Fruit fly (Drosophila melanogaster) whole organism, embryonic: ENCODE results near the gene CG6126.

Source experiments
- Ada2b ChIP-seq: fragments of 200-800 bp; sonication (Bioruptor generic); IDR thresholded peaks from 2 replicates; pipeline ENCODE4 v1.3.6; 2022; ENCODE audit warnings: missing biosample characterization, missing genetic modification characterization
- CG11398 ChIP-seq: fragments of 200-800 bp; sonication (Bioruptor generic); optimal IDR thresholded peaks from 2 replicates; lab custom pipeline; 2016; ENCODE audit warnings: missing biosample characterization, missing genetic modification characterization
- CG11504 ChIP-seq: fragments of 200-800 bp; sonication (Bioruptor generic); optimal IDR thresholded peaks from 3 replicates; lab custom pipeline; 2019; ENCODE audit warnings: missing biosample characterization, mild to moderate bottlenecking, missing genetic modification characterization, moderate library complexity
- CG11723 ChIP-seq: fragments of 200-800 bp; sonication (Bioruptor generic); optimal IDR thresholded peaks from 2 replicates; lab custom pipeline; 2017; ENCODE audit warnings: missing biosample characterization, mild to moderate bottlenecking, missing genetic modification characterization
- CG13424 ChIP-seq: fragments of 200-800 bp; sonication (Bioruptor generic); optimal IDR thresholded peaks from 2 replicates; lab custom pipeline; 2019; ENCODE audit warnings: missing biosample characterization, mild to moderate bottlenecking, missing genetic modification characterization, moderate library complexity
- CG14710 ChIP-seq: fragments of 200-800 bp; sonication (Bioruptor generic); optimal IDR thresholded peaks from 3 replicates; lab custom pipeline; 2019; ENCODE audit warnings: missing biosample characterization, mild to moderate bottlenecking, missing genetic modification characterization, moderate library complexity
- CG14965 ChIP-seq: fragments of 200-800 bp; sonication (Bioruptor generic); optimal IDR thresholded peaks from 2 replicates; lab custom pipeline; 2016; ENCODE audit warnings: missing biosample characterization, missing genetic modification characterization, borderline replicate concordance
- CG2120 ChIP-seq: fragments of 200-800 bp; sonication (Bioruptor generic); optimal IDR thresholded peaks from 3 replicates; lab custom pipeline; 2016; ENCODE audit warnings: missing biosample characterization, missing genetic modification characterization
- CG2678 ChIP-seq: fragments of 200-800 bp; sonication (Bioruptor generic); optimal IDR thresholded peaks from 3 replicates; lab custom pipeline; 2019; ENCODE audit warnings: missing biosample characterization, mild to moderate bottlenecking, missing genetic modification characterization, moderate library complexity
- CG32532 ChIP-seq: fragments of 200-800 bp; sonication (Bioruptor generic); IDR thresholded peaks from 2 replicates; pipeline ENCODE4 v1.3.6; 2022; ENCODE audit warnings: missing biosample characterization, missing genetic modification characterization
- CG6689 ChIP-seq: fragments of 200-800 bp; sonication (Bioruptor generic); IDR thresholded peaks from 2 replicates; pipeline ENCODE4 v1.3.6; 2022; ENCODE audit warnings: missing biosample characterization, missing genetic modification characterization
- CG7745 ChIP-seq: fragments of 200-800 bp; sonication (Bioruptor generic); optimal IDR thresholded peaks from 2 replicates; lab custom pipeline; 2018; ENCODE audit warnings: missing biosample characterization, mild to moderate bottlenecking, missing genetic modification characterization, moderate library complexity
- CG7786 ChIP-seq: fragments of 200-800 bp; sonication (Bioruptor generic); optimal IDR thresholded peaks from 2 replicates; lab custom pipeline; 2016; ENCODE audit warnings: missing biosample characterization, missing genetic modification characterization
- Chrac-16 ChIP-seq: fragments of 200-800 bp; sonication (Bioruptor generic); optimal IDR thresholded peaks from 3 replicates; lab custom pipeline; 2016; ENCODE audit warnings: missing biosample characterization, missing genetic modification characterization
- Dp ChIP-seq: fragments of 200-800 bp; sonication (Bioruptor generic); optimal IDR thresholded peaks from 2 replicates; lab custom pipeline; 2018; ENCODE audit warnings: missing biosample characterization, mild to moderate bottlenecking, missing genetic modification characterization, moderate library complexity
- Dref ChIP-seq: fragments of 200-800 bp; sonication (Bioruptor generic); IDR thresholded peaks from 2 replicates; pipeline ENCODE4 v1.3.6; 2022; ENCODE audit warnings: missing biosample characterization, missing genetic modification characterization
- ERR ChIP-seq: fragments of 200-800 bp; sonication (Bioruptor generic); optimal IDR thresholded peaks from 2 replicates; lab custom pipeline; 2016; ENCODE audit warnings: missing biosample characterization, missing genetic modification characterization
- GATAe ChIP-seq: fragments of 200-800 bp; sonication (Bioruptor generic); conservative IDR thresholded peaks from 2 replicates; pipeline ENCODE4 v1.3.6; 2022; ENCODE audit warnings: missing biosample characterization, missing genetic modification characterization
- HHEX ChIP-seq: fragments of 200-800 bp; sonication (Bioruptor generic); optimal IDR thresholded peaks from 3 replicates; lab custom pipeline; 2017; ENCODE audit warnings: missing biosample characterization, mild to moderate bottlenecking, missing genetic modification characterization, missing genetic modification reagents
- Hmr ChIP-seq: fragments of 200-800 bp; sonication (Bioruptor generic); optimal IDR thresholded peaks from 3 replicates; lab custom pipeline; 2017; ENCODE audit warnings: mild to moderate bottlenecking, missing biosample characterization, missing genetic modification reagents, missing genetic modification characterization
- MTF-1 ChIP-seq: fragments of 200-800 bp; sonication (Bioruptor generic); optimal IDR thresholded peaks from 2 replicates; lab custom pipeline; 2018; ENCODE audit warnings: missing biosample characterization, mild to moderate bottlenecking, missing genetic modification characterization, borderline replicate concordance
- Med ChIP-seq: fragments of 200-800 bp; sonication (Bioruptor generic); peaks from one replicate; lab custom pipeline; 2016; ENCODE audit warnings: missing biosample characterization, missing genetic modification characterization, mild to moderate bottlenecking, inconsistent platforms, moderate library complexity
- Optix ChIP-seq: fragments of 200-800 bp; sonication (Bioruptor generic); IDR thresholded peaks from 3 replicates; pipeline ENCODE4 v1.3.6; 2022; ENCODE audit warnings: missing biosample characterization, missing genetic modification characterization
- Poxn ChIP-seq: fragments of 200-800 bp; sonication (Bioruptor generic); IDR thresholded peaks from 2 replicates; pipeline ENCODE4 v1.3.6; 2022; ENCODE audit warnings: missing biosample characterization, missing genetic modification characterization
- Ptx1 ChIP-seq: fragments of 200-800 bp; sonication (Bioruptor generic); IDR thresholded peaks from 2 replicates; pipeline ENCODE4 v1.3.6; 2022; ENCODE audit warnings: missing biosample characterization, missing genetic modification characterization
- Ssrp ChIP-seq: fragments of 200-800 bp; sonication (Bioruptor generic); optimal IDR thresholded peaks from 2 replicates; lab custom pipeline; 2018; ENCODE audit warnings: missing biosample characterization, mild to moderate bottlenecking, missing genetic modification characterization, moderate library complexity
- Usf ChIP-seq: fragments of 200-800 bp; sonication (Bioruptor generic); optimal IDR thresholded peaks from 2 replicates; lab custom pipeline; 2017; ENCODE audit warnings: missing genotype, missing biosample characterization, missing genetic modification characterization
- Xbp1 ChIP-seq: fragments of 200-800 bp; sonication (Bioruptor generic); optimal IDR thresholded peaks from 3 replicates; lab custom pipeline; 2016; ENCODE audit warnings: missing biosample characterization, mild to moderate bottlenecking, missing genetic modification characterization
- ab ChIP-seq: fragments of 200-800 bp; sonication (Bioruptor generic); optimal IDR thresholded peaks from 2 replicates; lab custom pipeline; 2016; ENCODE audit warnings: missing biosample characterization, missing genetic modification characterization
- crp ChIP-seq, 2 experiments: fragments of 200-800 bp; sonication (Bioruptor generic); optimal IDR thresholded peaks; 2 replicates in 1 of 2; 3 replicates in 1 of 2; lab custom pipeline; 2017; ENCODE audit warnings: missing biosample characterization in 2 of 2, missing genetic modification characterization in 2 of 2, mild to moderate bottlenecking in 1 of 2, moderate library complexity in 1 of 2
- fu2 ChIP-seq: fragments of 200-800 bp; sonication (Bioruptor generic); optimal IDR thresholded peaks from 2 replicates; lab custom pipeline; 2016; ENCODE audit warnings: missing biosample characterization, missing genetic modification characterization
- gem ChIP-seq: fragments of 200-800 bp; sonication (Bioruptor generic); optimal IDR thresholded peaks from 2 replicates; lab custom pipeline; 2019; ENCODE audit warnings: missing biosample characterization, mild to moderate bottlenecking, missing genetic modification characterization, moderate library complexity
- gfzf ChIP-seq: fragments of 200-800 bp; sonication (Bioruptor generic); optimal IDR thresholded peaks from 2 replicates; lab custom pipeline; 2016; ENCODE audit warnings: missing biosample characterization, mild to moderate bottlenecking, missing genetic modification characterization, moderate library complexity
- mld ChIP-seq: fragments of 200-800 bp; sonication (Bioruptor generic); IDR thresholded peaks from 3 replicates; pipeline ENCODE4 v1.3.6; 2022; ENCODE audit warnings: missing biosample characterization, missing genetic modification characterization; ENCODE audit not compliant: partially characterized antibody
- org-1 ChIP-seq: fragments of 200-800 bp; sonication (Bioruptor generic); optimal IDR thresholded peaks from 2 replicates; lab custom pipeline; 2017; ENCODE audit warnings: missing biosample characterization, missing genetic modification characterization
- peb ChIP-seq: fragments of 200-800 bp; sonication (Bioruptor generic); IDR thresholded peaks from 2 replicates; pipeline ENCODE4 v1.3.6; 2022; ENCODE audit warnings: missing biosample characterization, missing genetic modification characterization
- phol ChIP-seq: fragments of 200-800 bp; sonication (Bioruptor generic); optimal IDR thresholded peaks from 3 replicates; lab custom pipeline; 2018; ENCODE audit warnings: missing biosample characterization, mild to moderate bottlenecking, missing genetic modification characterization, moderate library complexity
- pros ChIP-seq: fragments of 200-800 bp; sonication (Bioruptor generic); optimal IDR thresholded peaks from 3 replicates; lab custom pipeline; 2019; ENCODE audit warnings: missing biosample characterization, mild to moderate bottlenecking, missing genetic modification characterization, moderate library complexity
- row ChIP-seq: fragments of 200-800 bp; sonication (Bioruptor generic); IDR thresholded peaks from 3 replicates; pipeline ENCODE4 v1.3.6; 2022; ENCODE audit warnings: missing biosample characterization, missing genetic modification characterization
- sens-2 ChIP-seq: fragments of 200-800 bp; sonication (Bioruptor generic); IDR thresholded peaks from 2 replicates; pipeline ENCODE4 v1.3.6; 2022; ENCODE audit warnings: missing biosample characterization, missing genetic modification characterization
- sima ChIP-seq: fragments of 200-800 bp; sonication (Bioruptor generic); optimal IDR thresholded peaks from 2 replicates; lab custom pipeline; 2016; ENCODE audit warnings: missing biosample characterization, missing genetic modification characterization
- slou ChIP-seq: fragments of 200-800 bp; sonication (Bioruptor generic); optimal IDR thresholded peaks from 3 replicates; lab custom pipeline; 2016; ENCODE audit warnings: missing biosample characterization, missing genetic modification characterization
- sqz ChIP-seq: fragments of 200-800 bp; sonication (Bioruptor generic); optimal IDR thresholded peaks from 3 replicates; lab custom pipeline; 2018; ENCODE audit warnings: missing biosample characterization, mild to moderate bottlenecking, missing genetic modification characterization
- sr ChIP-seq: fragments of 200-800 bp; sonication (Bioruptor generic); IDR thresholded peaks from 3 replicates; pipeline ENCODE4 v1.3.6; 2022; ENCODE audit warnings: missing biosample characterization, missing genetic modification characterization
- twi ChIP-seq: fragments of 200-800 bp; optimal IDR thresholded peaks from 2 replicates; lab custom pipeline; 2019; ENCODE audit warnings: missing biosample characterization, mild to moderate bottlenecking, missing genetic modification characterization, moderate library complexity
- usp ChIP-seq: fragments of >200 bp; optimal IDR thresholded peaks from 2 replicates; lab custom pipeline; 2017; ENCODE audit warnings: missing biosample characterization, missing genetic modification characterization
- vvl ChIP-seq: fragments of 200-800 bp; sonication (Bioruptor generic); IDR thresholded peaks from 2 replicates; pipeline ENCODE4 v1.3.6; 2022; ENCODE audit warnings: missing biosample characterization, missing genetic modification characterization
- wek ChIP-seq: fragments of 200-800 bp; sonication (Bioruptor generic); optimal IDR thresholded peaks from 3 replicates; lab custom pipeline; 2018; ENCODE audit warnings: missing biosample characterization, mild to moderate bottlenecking, missing genetic modification characterization, moderate library complexity
- wor ChIP-seq: fragments of 200-800 bp; sonication (Bioruptor generic); IDR thresholded peaks from 2 replicates; pipeline ENCODE4 v1.3.6; 2022; ENCODE audit warnings: missing biosample characterization, missing genetic modification characterization

CG6126 gene

dm6 chr3R:16235941-16236712 is 33.2 kb upstream of the CG6126 start (continued):
- TF ChIP-seq gem (peak; percentile 97), twi (tag; lab: Kevin White, UChicago) (peak; percentile 86), Med (GFP tag; lab: Kevin White, UChicago) (peak; percentile 96), sr (no peak), Ssrp (tag; lab: Kevin White, UChicago) (peak; percentile 95), CG7745 (tag; lab: Kevin White, UChicago) (no peak), Hmr (peak; percentile 95), slou (GFP tag; lab: Kevin White, UChicago) (peak; percentile 58), CG13424 (tag; lab: Kevin White, UChicago) (peak; percentile 96), wor (GFP tag; lab: Robert Waterston, UW) (no peak), mld (no peak), Ada2b (GFP tag; lab: Robert Waterston, UW) (no peak), gfzf (GFP tag; lab: Kevin White, UChicago) (no peak), CG11504 (tag; lab: Kevin White, UChicago) (peak; percentile 94), CG14965 (no peak), CG2678 (tag; lab: Kevin White, UChicago) (peak; percentile 98), sens-2 (GFP tag; lab: Robert Waterston, UW) (no peak), Dref (GFP tag; lab: Robert Waterston, UW) (no peak), crp (GFP tag; optimal IDR thresholded peaks at IDR 0.05; lab: Kevin White, UChicago) (peak in 1 of 2 experiments; percentile 44), Usf (GFP tag; lab: Kevin White, UChicago) (peak; percentile 97), fu2 (GFP tag; lab: Kevin White, UChicago) (peak; percentile 75), pros (GFP tag; lab: Kevin White, UChicago) (no peak), HHEX (GFP tag; lab: Kevin White, UChicago) (peak; percentile 92), CG32532 (no peak), org-1 (peak; percentile 90), ERR (GFP tag; lab: Kevin White, UChicago) (peak; percentile 62), CG11398 (GFP tag; lab: Kevin White, UChicago) (peak; percentile 30), CG14710 (tag; lab: Kevin White, UChicago) (peak; percentile 95), vvl (no peak), GATAe (no peak), Dp (GFP tag; lab: Kevin White, UChicago) (no peak), peb (no peak), Chrac-16 (GFP tag; lab: Kevin White, UChicago) (peak; percentile 80), phol (tag; lab: Kevin White, UChicago) (peak; percentile 95), sqz (GFP tag; lab: Kevin White, UChicago) (no peak), Optix (GFP tag; lab: Robert Waterston, UW) (no peak), Ptx1 (GFP tag; lab: Robert Waterston, UW) (no peak), CG11723 (peak; percentile 89), CG6689 (GFP tag; lab: Robert Waterston, UW) (no peak), sima (GFP tag; lab: Kevin White, UChicago) (no peak), wek (GFP tag; lab: Kevin White, UChicago) (no peak), MTF-1 (GFP tag; lab: Kevin White, UChicago) (peak; percentile 22), CG7786 (GFP tag; lab: Kevin White, UChicago) (peak; percentile 84), row (no peak), Poxn (GFP tag; lab: Robert Waterston, UW) (no peak), CG2120 (peak; percentile 68), usp (GFP tag; lab: Kevin White, UChicago) (no peak), Xbp1 (GFP tag; lab: Kevin White, UChicago) (peak; percentile 80), ab (GFP tag; lab: Kevin White, UChicago) (peak; percentile 40)
